Worm (Caenorhabditis elegans) whole organism, midembryonic: ENCODE data around the gene grl-18.

Experiments
- cog-1 ChIP-seq: sonication (generic microtip); optimal IDR thresholded peaks from 2 replicates; lab custom pipeline; 2016; ENCODE audit warnings: missing genetic modification characterization, missing compliant biosample characterization
- flt-1 ChIP-seq: fragments of 200-800 bp; sonication (Bioruptor generic); IDR thresholded peaks from 2 replicates; pipeline ENCODE4 v1.3.6; 2022; ENCODE audit warnings: missing genetic modification characterization, missing compliant biosample characterization
- klf-2 ChIP-seq: fragments of 200-800 bp; sonication (Bioruptor generic); conservative IDR thresholded peaks from 2 replicates; pipeline ENCODE4 v1.3.6; 2022; ENCODE audit warnings: missing genetic modification reagents, missing genetic modification characterization, missing compliant biosample characterization
- med-1 ChIP-seq: sonication (generic microtip); optimal IDR thresholded peaks from 2 replicates; lab custom pipeline; 2017; ENCODE audit warnings: missing genetic modification characterization, mild to moderate bottlenecking, missing compliant biosample characterization, antibody characterized with exemption, missing genetic modification reagents; ENCODE audit not compliant: insufficient read depth
- ref-1 ChIP-seq: fragments of 200-800 bp; sonication (Bioruptor generic); conservative IDR thresholded peaks from 2 replicates; pipeline ENCODE4 v1.3.6; 2022; ENCODE audit warnings: missing genetic modification reagents, missing genetic modification characterization, missing compliant biosample characterization
- tab-1 ChIP-seq: fragments of 200-800 bp; sonication (Bioruptor generic); IDR thresholded peaks from 2 replicates; pipeline ENCODE4 v1.3.6; 2022; ENCODE audit warnings: missing genetic modification characterization, missing compliant biosample characterization

DNA sequence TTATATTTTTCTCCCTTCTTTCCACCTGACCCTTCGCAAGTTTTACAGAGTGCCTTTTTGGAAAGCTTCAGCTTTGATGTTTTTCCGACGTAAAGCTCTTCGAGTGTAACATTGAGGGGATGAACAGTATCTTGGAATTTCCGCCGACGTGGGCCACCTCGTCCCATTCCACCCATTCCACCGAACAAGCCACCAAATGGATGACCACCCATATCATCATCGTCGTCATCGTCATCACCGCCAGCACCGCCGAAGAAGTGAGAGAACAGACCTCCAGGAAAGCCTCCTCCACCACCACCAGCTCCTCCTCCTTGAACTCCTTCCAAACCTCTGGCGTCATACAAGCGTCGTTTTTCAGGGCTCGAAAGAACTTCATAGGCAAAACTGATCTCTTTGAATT is 15.6 kb upstream of the grl-18 start:
- TF ChIP-seq tab-1 (GFP tag; lab: Robert Waterston, UW) (no peak), flt-1 (GFP tag; lab: Robert Waterston, UW) (no peak), klf-2 (GFP tag; lab: Robert Waterston, UW) (no peak), med-1 (no peak), cog-1 (tag; lab: Kevin White, UChicago) (no peak), ref-1 (GFP tag; lab: Robert Waterston, UW) (no peak)
